Comparison of ENCODE assay signal across 3 worm cellular contexts in the genomic region with DNA sequence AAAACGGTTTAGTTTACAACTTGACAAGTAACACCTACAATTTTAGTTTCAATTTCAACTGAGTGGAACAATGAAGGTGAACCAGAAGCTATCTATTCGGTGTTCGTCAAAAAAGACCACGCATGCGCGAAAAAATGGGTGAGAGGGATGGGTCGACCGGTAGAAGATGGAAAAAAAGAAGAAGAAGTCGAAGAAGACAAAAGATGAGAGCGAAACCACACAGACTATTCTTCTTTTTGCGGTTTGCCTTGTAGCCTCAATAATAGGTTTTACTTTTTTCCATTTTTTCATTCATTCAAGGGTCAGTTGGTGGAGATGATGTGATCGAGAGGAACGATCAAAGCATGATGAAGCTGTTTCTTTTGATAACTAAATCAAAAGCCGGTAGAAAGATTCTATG.
TF ChIP-seq lines count a peak whose summit lies in the region.

No protein-coding gene starts in this region.

TF ChIP-seq in whole organism, L1 larva, 84 proteins besides CTCF, POLR2A, EP300 and RAD21:
- TF ChIP-seq blmp-1 (tag; optimal IDR thresholded peaks at IDR 0.05; lab: Kevin White, UChicago) (peak; percentile 62), rnt-1 (tag; optimal IDR thresholded peaks at IDR 0.05; lab: Kevin White, UChicago) (no peak)
TF ChIP-seq in whole organism, L1 larva: peak in this region for 1.

TF ChIP-seq in whole organism, L3 larva, 47 proteins besides CTCF, POLR2A, EP300 and RAD21:
- no peak for TF ChIP-seq elt-1 (tag; optimal IDR thresholded peaks at IDR 0.05; lab: Kevin White, UChicago)
- TF ChIP-seq elt-3 (tag; optimal IDR thresholded peaks at IDR 0.05; lab: Kevin White, UChicago): no peak
- TF ChIP-seq nhr-23 (tag; optimal IDR thresholded peaks at IDR 0.05; lab: Kevin White, UChicago): peak; percentile 3
- no peak for TF ChIP-seq ceh-82 (tag; optimal IDR thresholded peaks at IDR 0.05; lab: Kevin White, UChicago)
- no peak for TF ChIP-seq ZK546.5 (tag; optimal IDR thresholded peaks at IDR 0.05; lab: Kevin White, UChicago)
- no peak for TF ChIP-seq ztf-4 (tag; optimal IDR thresholded peaks at IDR 0.05; lab: Kevin White, UChicago)
- TF ChIP-seq nhr-25 (tag; optimal IDR thresholded peaks at IDR 0.05; lab: Kevin White, UChicago): peak; percentile 32
TF ChIP-seq in whole organism, L3 larva: peak in this region for 2.

TF ChIP-seq in whole organism, L4 larva, 104 proteins besides CTCF, POLR2A, EP300 and RAD21:
- no peak for TF ChIP-seq F26F4.8 (GFP tag; conservative IDR thresholded peaks at IDR 0.05; lab: Robert Waterston, UW)
- peak; percentile 9 for TF ChIP-seq hlh-11 (tag; optimal IDR thresholded peaks at IDR 0.05; lab: Kevin White, UChicago)
- no peak for TF ChIP-seq zfp-3 (GFP tag; conservative IDR thresholded peaks at IDR 0.05; lab: Robert Waterston, UW)
- no peak for TF ChIP-seq nhr-10 (tag; optimal IDR thresholded peaks at IDR 0.05; lab: Kevin White, UChicago)
- TF ChIP-seq lin-15B (tag; optimal IDR thresholded peaks at IDR 0.05; lab: Kevin White, UChicago): no peak
- TF ChIP-seq gei-8 (GFP tag; optimal IDR thresholded peaks at IDR 0.05; lab: Kevin White, UChicago): no peak
- peak in 1 of 2 experiments; percentile 95 for TF ChIP-seq unc-62 (GFP tag; optimal IDR thresholded peaks at IDR 0.05 in 1 of 2; lab: Kevin White, UChicago)
- TF ChIP-seq unc-62 (tag; optimal IDR thresholded peaks at IDR 0.05; lab: Kevin White, UChicago): no peak
- TF ChIP-seq php-3 (GFP tag; IDR thresholded peaks at IDR 0.05; lab: Robert Waterston, UW): no peak
- TF ChIP-seq zip-11 (GFP tag; IDR thresholded peaks at IDR 0.05; lab: Robert Waterston, UW): no peak
- no peak for TF ChIP-seq spr-1 (tag; optimal IDR thresholded peaks at IDR 0.05; lab: Kevin White, UChicago)
- TF ChIP-seq nhr-6 (tag; optimal IDR thresholded peaks at IDR 0.05; lab: Kevin White, UChicago): no peak
- TF ChIP-seq sdz-12 (GFP tag; optimal IDR thresholded peaks at IDR 0.05; lab: Kevin White, UChicago): no peak
- no peak for TF ChIP-seq mxl-3 (GFP tag; optimal IDR thresholded peaks at IDR 0.05; lab: Kevin White, UChicago)
- no peak for TF ChIP-seq aly-2 (tag; optimal IDR thresholded peaks at IDR 0.05; lab: Kevin White, UChicago)
- TF ChIP-seq rbr-2 (tag; optimal IDR thresholded peaks at IDR 0.05; lab: Kevin White, UChicago): no peak
- TF ChIP-seq nhr-28 (tag; optimal IDR thresholded peaks at IDR 0.05; lab: Kevin White, UChicago): peak; percentile 37
- TF ChIP-seq lsy-2 (tag; optimal IDR thresholded peaks at IDR 0.05; lab: Kevin White, UChicago): no peak

Comparison
In these comparisons a context has a peak if more than half of its experiments do, and no peak if none do; other contexts are left out.
1. Of the 29 proteins assayed by ChIP-seq in both whole organism, L4 larva and whole organism, L1 larva: peak only in whole organism, L4 larva: nhr-28; only in whole organism, L1 larva: none; in both: none; in neither: 27; mixed calls (peak in some experiments, not most) for 1.